Fruit fly (Drosophila melanogaster) whole organism: ENCODE data around the gene Mgat3.
A peak's percentile ranks its signal among the peaks of the same experiment; 100 is the strongest.

ENCODE experiments used
- CG8478 ChIP-seq: fragments of >200 bp; optimal IDR thresholded peaks from 2 replicates; lab custom pipeline; 2018; ENCODE audit warnings: inconsistent platforms
- EcR ChIP-seq, 2 experiments: fragments of >200 bp; optimal IDR thresholded peaks; 2 replicates each; lab custom pipeline; 2017; ENCODE audit warnings: missing biosample characterization in 2 of 2, missing genetic modification characterization in 2 of 2, missing genetic modification reagents in 2 of 2
- psq ChIP-seq: fragments of >200 bp; optimal IDR thresholded peaks from 2 replicates; lab custom pipeline; 2017
- usp ChIP-seq: fragments of >200 bp; optimal IDR thresholded peaks from 2 replicates; lab custom pipeline; 2017; ENCODE audit warnings: missing biosample characterization, missing genetic modification characterization, mixed read lengths

- TF ChIP-seq CG8478 (lab: Kevin White, UChicago) (no peak), usp (GFP tag; lab: Kevin White, UChicago) (no peak), psq (peak; percentile 30), EcR (GFP tag; optimal IDR thresholded peaks at IDR 0.05; lab: Kevin White, UChicago) (no peak)
Observed at dm6 chr2L:13165802-13166347, 16.5 kb downstream of the Mgat3 start, which contains the start of gene DnaJ-H.
